Worm (Caenorhabditis elegans) whole organism, L4/young adult: ENCODE results near the gene rpl-29.

ENCODE experiments used
- W03F9.2 ChIP-seq: fragments of 150-350 bp; optimal IDR thresholded peaks from 2 replicates; lab custom pipeline; 2014; ENCODE audit warnings: missing biosample characterization, missing genetic modification characterization
- him-1 ChIP-seq: sonication (generic microtip); optimal IDR thresholded peaks from 2 replicates; lab custom pipeline; 2016; ENCODE audit warnings: missing genotype, missing genetic modification reagents, missing genetic modification characterization, missing compliant biosample characterization

DNA sequence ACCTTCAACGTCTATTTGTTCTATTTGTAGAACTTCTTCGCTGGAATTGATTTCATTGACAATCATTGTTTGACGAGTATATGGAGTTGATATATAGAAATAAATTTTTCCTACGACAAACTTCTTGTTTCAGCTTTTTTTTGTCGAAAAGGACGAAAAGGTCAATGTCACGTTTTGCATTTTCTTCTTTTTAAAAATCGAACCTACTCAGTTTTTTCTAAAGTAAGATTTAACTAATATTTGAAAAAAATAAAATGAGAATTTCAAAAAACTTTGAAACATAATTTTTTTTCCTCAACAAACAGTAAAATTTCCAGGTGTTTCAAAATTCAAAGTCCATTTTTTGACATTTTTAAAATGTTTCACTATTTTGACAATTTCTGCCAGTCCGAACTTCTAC is 45.7 kb upstream of the rpl-29 start, which contains the start of gene H08M01.1:
- no peak for TF ChIP-seq W03F9.2 (tag; lab: Kevin White, UChicago)
- TF ChIP-seq him-1 (tag; lab: Kevin White, UChicago) = no peak
